Fruit fly (Drosophila melanogaster): ENCODE measurements around the gene nanos.
A peak's percentile ranks its signal among the peaks of the same experiment; 100 is the strongest.

Gene nanos

dm6 chr3R:19156670-19157402 lies at the start of gene nanos:
Gene nanos (plus strand): TSS chr3R:19157238.
- TF ChIP-seq CG32264 (GFP tag; optimal IDR thresholded peaks at IDR 0.05), result peak; percentile 15
- peak in 1 of 2 experiments; percentile 67 for TF ChIP-seq foxo (GFP tag; optimal IDR thresholded peaks at IDR 0.05)
- TF ChIP-seq Mio (GFP tag; optimal IDR thresholded peaks at IDR 0.05), result peak; percentile 52
- no peak for TF ChIP-seq Rel (GFP tag; optimal IDR thresholded peaks at IDR 0.05)
- TF ChIP-seq Rel (tag; optimal IDR thresholded peaks at IDR 0.05), result peak; percentile 59
- no peak for TF ChIP-seq pan (optimal IDR thresholded peaks at IDR 0.05)
- peak; percentile 44 for TF ChIP-seq Sp1 (GFP tag; optimal IDR thresholded peaks at IDR 0.05)
- no peak for TF ChIP-seq Dfd (GFP tag; optimal IDR thresholded peaks at IDR 0.05)
- peak; percentile 30 for TF ChIP-seq psq (GFP tag; optimal IDR thresholded peaks at IDR 0.05)
- no peak for TF ChIP-seq dl (GFP tag; optimal IDR thresholded peaks at IDR 0.05; ENCODE audit: insufficient read depth in 1 of 2, partially characterized antibody in 2 of 2)
- peak; percentile 54 for TF ChIP-seq br (GFP tag; optimal IDR thresholded peaks at IDR 0.05)
- TF ChIP-seq lola (GFP tag; optimal IDR thresholded peaks at IDR 0.05), result no peak
- TF ChIP-seq Hr78 (GFP tag; optimal IDR thresholded peaks at IDR 0.05), result no peak
- TF ChIP-seq Abd-B (GFP tag; optimal IDR thresholded peaks at IDR 0.05), result no peak
- no peak for TF ChIP-seq CrebA (GFP tag; optimal IDR thresholded peaks at IDR 0.05; ENCODE audit: borderline replicate concordance)
- TF ChIP-seq Hr83 (GFP tag; optimal IDR thresholded peaks at IDR 0.05; ENCODE audit: poor library complexity, severe bottlenecking), result peak; percentile 97
- peak; percentile 34 for TF ChIP-seq dsf (GFP tag; optimal IDR thresholded peaks at IDR 0.05; ENCODE audit: borderline replicate concordance)
- peak; percentile 61 for TF ChIP-seq fru (GFP tag; optimal IDR thresholded peaks at IDR 0.05)
- TF ChIP-seq sv (GFP tag; optimal IDR thresholded peaks at IDR 0.05), result peak; percentile 66
- TF ChIP-seq N (GFP tag; optimal IDR thresholded peaks at IDR 0.05), result no peak
- TF ChIP-seq Myc (optimal IDR thresholded peaks at IDR 0.05), result peak; percentile 44
- peak; percentile 64 for TF ChIP-seq HLH106 (tag; optimal IDR thresholded peaks at IDR 0.05)
- no peak for TF ChIP-seq Dif (GFP tag; optimal IDR thresholded peaks at IDR 0.05; ENCODE audit: partially characterized antibody)
- TF ChIP-seq brk (GFP tag; optimal IDR thresholded peaks at IDR 0.05), result no peak
- TF ChIP-seq CG9705 (GFP tag; optimal IDR thresholded peaks at IDR 0.05), result peak; percentile 38
- peak; percentile 74 for TF ChIP-seq h (GFP tag; optimal IDR thresholded peaks at IDR 0.05)
- TF ChIP-seq OdsH (GFP tag; optimal IDR thresholded peaks at IDR 0.05), result peak; percentile 51
- no peak for TF ChIP-seq jim (GFP tag; optimal IDR thresholded peaks at IDR 0.05)
- TF ChIP-seq woc (GFP tag; optimal IDR thresholded peaks at IDR 0.05), result peak; percentile 7
- peak; percentile 42 for TF ChIP-seq GATAd (GFP tag; optimal IDR thresholded peaks at IDR 0.05)
- TF ChIP-seq tai (GFP tag; optimal IDR thresholded peaks at IDR 0.05), result no peak
- peak; percentile 79 for TF ChIP-seq rgr (GFP tag; optimal IDR thresholded peaks at IDR 0.05)
- peak; percentile 45 for TF ChIP-seq dmrt93B (GFP tag; optimal IDR thresholded peaks at IDR 0.05)
- TF ChIP-seq ey (GFP tag; optimal IDR thresholded peaks at IDR 0.05), result peak; percentile 50
- TF ChIP-seq Vsx2 (GFP tag; optimal IDR thresholded peaks at IDR 0.05; ENCODE audit: partially characterized antibody), result no peak
- no peak for TF ChIP-seq usp (GFP tag; optimal IDR thresholded peaks at IDR 0.05)
- TF ChIP-seq Hnf4 (GFP tag; optimal IDR thresholded peaks at IDR 0.05), result peak; percentile 81
- TF ChIP-seq Jra (GFP tag; optimal IDR thresholded peaks at IDR 0.05), result peak; percentile 61
- no peak for TF ChIP-seq sage (GFP tag; optimal IDR thresholded peaks at IDR 0.05)

dm6 chr3R:19108126-19108525 lies 48.9 kb upstream of the nanos start:
- no peak for TF ChIP-seq fru (GFP tag; optimal IDR thresholded peaks at IDR 0.05)
- no peak for TF ChIP-seq OdsH (GFP tag; optimal IDR thresholded peaks at IDR 0.05)
- TF ChIP-seq Myc (optimal IDR thresholded peaks at IDR 0.05), result no peak
- no peak for TF ChIP-seq GATAd (GFP tag; optimal IDR thresholded peaks at IDR 0.05)
- TF ChIP-seq lola (GFP tag; optimal IDR thresholded peaks at IDR 0.05), result no peak
- TF ChIP-seq Dfd (GFP tag; optimal IDR thresholded peaks at IDR 0.05), result no peak
- no peak for TF ChIP-seq Hnf4 (GFP tag; optimal IDR thresholded peaks at IDR 0.05)
- TF ChIP-seq Rel (GFP tag; optimal IDR thresholded peaks at IDR 0.05), result no peak
- TF ChIP-seq Rel (tag; optimal IDR thresholded peaks at IDR 0.05), result no peak
- TF ChIP-seq Abd-B (GFP tag; optimal IDR thresholded peaks at IDR 0.05), result no peak
- no peak for TF ChIP-seq CG32264 (GFP tag; optimal IDR thresholded peaks at IDR 0.05)
- no peak for TF ChIP-seq br (GFP tag; optimal IDR thresholded peaks at IDR 0.05)
